Fruit fly (Drosophila melanogaster) whole organism, embryonic: ENCODE data around the gene LysB.
A peak's percentile ranks its signal among the peaks of the same experiment; 100 is the strongest.

ENCODE experiments used
- Adf1 ChIP-seq: fragments of 200-800 bp; sonication (Bioruptor generic); IDR thresholded peaks from 2 replicates; pipeline ENCODE4 v1.3.6; 2022; ENCODE audit warnings: missing biosample characterization, missing genetic modification characterization
- B-H1 ChIP-seq: fragments of 200-800 bp; sonication (Bioruptor generic); IDR thresholded peaks from 3 replicates; pipeline ENCODE4 v1.3.6; 2022; ENCODE audit warnings: missing biosample characterization, missing genetic modification characterization
- Bgb ChIP-seq: fragments of 200-800 bp; sonication (Bioruptor generic); IDR thresholded peaks from 2 replicates; pipeline ENCODE4 v1.3.6; 2022; ENCODE audit warnings: missing biosample characterization, missing genetic modification characterization; ENCODE audit not compliant: partially characterized antibody
- CG10147 ChIP-seq: fragments of 200-800 bp; sonication (Bioruptor generic); optimal IDR thresholded peaks from 2 replicates; lab custom pipeline; 2019; ENCODE audit warnings: missing biosample characterization, mild to moderate bottlenecking, missing genetic modification characterization, moderate library complexity
- CG10565 ChIP-seq: fragments of 200-800 bp; sonication (Bioruptor generic); optimal IDR thresholded peaks from 3 replicates; lab custom pipeline; 2016; ENCODE audit warnings: missing biosample characterization, mild to moderate bottlenecking, missing genetic modification characterization
- CG11695 ChIP-seq: fragments of 200-800 bp; sonication (Bioruptor generic); IDR thresholded peaks from 3 replicates; pipeline ENCODE4 v1.3.6; 2022; ENCODE audit warnings: missing biosample characterization, missing genetic modification characterization
- CG14965 ChIP-seq: fragments of 200-800 bp; sonication (Bioruptor generic); optimal IDR thresholded peaks from 2 replicates; lab custom pipeline; 2016; ENCODE audit warnings: missing biosample characterization, missing genetic modification characterization, borderline replicate concordance
- CG15073 ChIP-seq: fragments of 200-800 bp; sonication (Bioruptor generic); optimal IDR thresholded peaks from 2 replicates; lab custom pipeline; 2016; ENCODE audit warnings: missing biosample characterization, missing genetic modification characterization
- CG1647 ChIP-seq: fragments of 200-800 bp; sonication (Bioruptor generic); optimal IDR thresholded peaks from 3 replicates; lab custom pipeline; 2016; ENCODE audit warnings: missing biosample characterization, missing genetic modification characterization
- CG17328 ChIP-seq: fragments of 200-800 bp; sonication (Bioruptor generic); IDR thresholded peaks from 2 replicates; pipeline ENCODE4 v1.3.6; 2022; ENCODE audit warnings: missing biosample characterization, missing genetic modification characterization
- CG17568 ChIP-seq: fragments of 200-800 bp; sonication (Bioruptor generic); optimal IDR thresholded peaks from 2 replicates; lab custom pipeline; 2018; ENCODE audit warnings: missing biosample characterization, mild to moderate bottlenecking, missing genetic modification characterization, moderate library complexity
- CG2116 ChIP-seq: fragments of 200-800 bp; sonication (Bioruptor generic); optimal IDR thresholded peaks from 3 replicates; lab custom pipeline; 2018; ENCODE audit warnings: missing biosample characterization, mild to moderate bottlenecking, missing genetic modification characterization
- CG2199 ChIP-seq: fragments of 200-800 bp; sonication (Bioruptor generic); IDR thresholded peaks from 3 replicates; pipeline ENCODE4 v1.3.6; 2022; ENCODE audit warnings: missing biosample characterization, missing genetic modification characterization
- CG3407 ChIP-seq: fragments of 200-800 bp; sonication (Bioruptor generic); optimal IDR thresholded peaks from 2 replicates; lab custom pipeline; 2018; ENCODE audit warnings: missing biosample characterization, mild to moderate bottlenecking, missing genetic modification characterization
- CG3838 ChIP-seq: fragments of 200-800 bp; sonication (Bioruptor generic); optimal IDR thresholded peaks from 3 replicates; lab custom pipeline; 2016; ENCODE audit warnings: missing biosample characterization, missing genetic modification characterization
- CG42726 ChIP-seq: fragments of 200-800 bp; sonication (Bioruptor generic); IDR thresholded peaks from 2 replicates; pipeline ENCODE4 v1.3.6; 2022; ENCODE audit warnings: missing biosample characterization, missing genetic modification characterization; ENCODE audit not compliant: partially characterized antibody
- CG4360 ChIP-seq: fragments of 200-800 bp; sonication (Bioruptor generic); IDR thresholded peaks from 2 replicates; pipeline ENCODE4 v1.3.6; 2022; ENCODE audit warnings: missing biosample characterization, missing genetic modification characterization
- CG4820 ChIP-seq: fragments of 200-800 bp; sonication (Bioruptor generic); optimal IDR thresholded peaks from 3 replicates; lab custom pipeline; 2016; ENCODE audit warnings: missing biosample characterization, missing genetic modification characterization
- CG6272 ChIP-seq: fragments of 200-800 bp; sonication (Bioruptor generic); IDR thresholded peaks from 2 replicates; pipeline ENCODE4 v1.3.6; 2022; ENCODE audit warnings: missing biosample characterization, missing genetic modification characterization
- CG6689 ChIP-seq: fragments of 200-800 bp; sonication (Bioruptor generic); IDR thresholded peaks from 2 replicates; pipeline ENCODE4 v1.3.6; 2022; ENCODE audit warnings: missing biosample characterization, missing genetic modification characterization
- CG7357 ChIP-seq: fragments of 200-800 bp; sonication (Bioruptor generic); IDR thresholded peaks from 3 replicates; pipeline ENCODE4 v1.3.6; 2022; ENCODE audit warnings: missing biosample characterization, missing genetic modification characterization
- CG7372 ChIP-seq: fragments of 200-800 bp; sonication (Bioruptor generic); IDR thresholded peaks from 2 replicates; pipeline ENCODE4 v1.3.6; 2022; ENCODE audit warnings: missing biosample characterization, missing genetic modification characterization
- CG7839 ChIP-seq: fragments of 200-800 bp; sonication (Bioruptor generic); optimal IDR thresholded peaks from 3 replicates; lab custom pipeline; 2018; ENCODE audit warnings: missing biosample characterization, mild to moderate bottlenecking, missing genetic modification characterization, moderate library complexity
- CG8478 ChIP-seq: fragments of >200 bp; optimal IDR thresholded peaks from 2 replicates; lab custom pipeline; 2018
- CG9797 ChIP-seq: fragments of 200-800 bp; sonication (Bioruptor generic); optimal IDR thresholded peaks from 3 replicates; lab custom pipeline; 2018; ENCODE audit warnings: missing biosample characterization, mild to moderate bottlenecking, missing genetic modification characterization
- CHES-1-like ChIP-seq: fragments of 200-800 bp; sonication (Bioruptor generic); optimal IDR thresholded peaks from 2 replicates; lab custom pipeline; 2016; ENCODE audit warnings: missing biosample characterization, missing genetic modification characterization
- Dad ChIP-seq: fragments of 200-800 bp; sonication (Bioruptor generic); optimal IDR thresholded peaks from 3 replicates; lab custom pipeline; 2016; ENCODE audit warnings: missing biosample characterization, missing genetic modification characterization
- Gug ChIP-seq: fragments of 200-800 bp; sonication (Bioruptor generic); IDR thresholded peaks from 4 replicates; pipeline ENCODE4 v1.3.6; 2022; ENCODE audit warnings: missing biosample characterization, missing genetic modification characterization
- Oaz ChIP-seq: fragments of 200-800 bp; sonication (Bioruptor generic); IDR thresholded peaks from 2 replicates; pipeline ENCODE4 v1.3.6; 2022; ENCODE audit warnings: missing biosample characterization, missing genetic modification characterization
- PHDP ChIP-seq: fragments of 200-800 bp; sonication (Bioruptor generic); optimal IDR thresholded peaks from 3 replicates; lab custom pipeline; 2018; ENCODE audit warnings: missing biosample characterization, mild to moderate bottlenecking, missing genetic modification characterization, moderate library complexity
- Trl ChIP-seq, 3 experiments: fragments of >200 bp in 2 of 3; fragments of 200-800 bp in 1 of 3; sonication (Bioruptor generic) in 1 of 3; optimal IDR thresholded peaks; 2 replicates in 1 of 3; 3 replicates in 2 of 3; lab custom pipeline; 2016 to 2017; ENCODE audit warnings: missing biosample characterization in 1 of 3, missing genetic modification characterization in 1 of 3
- Vsx1 ChIP-seq: fragments of 200-800 bp; sonication (Bioruptor generic); optimal IDR thresholded peaks from 2 replicates; lab custom pipeline; 2017; ENCODE audit warnings: missing biosample characterization, mild to moderate bottlenecking, missing genetic modification characterization, missing genetic modification reagents
- ase ChIP-seq: fragments of 200-800 bp; sonication (Bioruptor generic); IDR thresholded peaks from 3 replicates; pipeline ENCODE4 v1.3.6; 2022; ENCODE audit warnings: missing biosample characterization, missing genetic modification characterization
- br ChIP-seq: fragments of >200 bp; optimal IDR thresholded peaks from 2 replicates; lab custom pipeline; 2017
- croc ChIP-seq: fragments of 200-800 bp; sonication (Bioruptor generic); conservative IDR thresholded peaks from 3 replicates; pipeline ENCODE4 v1.3.6; 2022; ENCODE audit warnings: missing biosample characterization, missing genetic modification characterization
- dan ChIP-seq: fragments of 200-800 bp; sonication (Bioruptor generic); IDR thresholded peaks from 2 replicates; pipeline ENCODE4 v1.3.6; 2022; ENCODE audit warnings: missing biosample characterization, missing genetic modification characterization
- dpn ChIP-seq, 2 experiments: fragments of 200-800 bp; sonication (Bioruptor generic); optimal IDR thresholded peaks; 3 replicates each; lab custom pipeline; 2016; ENCODE audit warnings: missing biosample characterization in 2 of 2, missing genetic modification characterization in 2 of 2
- en ChIP-seq: fragments of 200-800 bp; sonication (Bioruptor generic); optimal IDR thresholded peaks from 2 replicates; lab custom pipeline; 2016; ENCODE audit warnings: missing biosample characterization, missing genetic modification characterization
- fd102C ChIP-seq: fragments of 200-800 bp; sonication (Bioruptor generic); optimal IDR thresholded peaks from 2 replicates; lab custom pipeline; 2018; ENCODE audit warnings: missing biosample characterization, mild to moderate bottlenecking, missing genetic modification characterization, moderate library complexity
- fd3F ChIP-seq: fragments of 200-800 bp; sonication (Bioruptor generic); optimal IDR thresholded peaks from 2 replicates; lab custom pipeline; 2018; ENCODE audit warnings: missing biosample characterization, mild to moderate bottlenecking, missing genetic modification characterization, moderate library complexity
- gcm ChIP-seq: fragments of 200-800 bp; sonication (Bioruptor generic); optimal IDR thresholded peaks from 2 replicates; lab custom pipeline; 2019; ENCODE audit warnings: missing biosample characterization, mild to moderate bottlenecking, missing genetic modification characterization, moderate library complexity
- gsb ChIP-seq: fragments of 200-800 bp; sonication (Bioruptor generic); IDR thresholded peaks from 2 replicates; pipeline ENCODE4 v1.3.6; 2022; ENCODE audit warnings: missing biosample characterization, missing genetic modification characterization
- hth ChIP-seq: fragments of >200 bp; optimal IDR thresholded peaks from 2 replicates; lab custom pipeline; 2017; ENCODE audit warnings: inconsistent platforms
- lab ChIP-seq: fragments of 200-800 bp; sonication (Bioruptor generic); optimal IDR thresholded peaks from 3 replicates; lab custom pipeline; 2017; ENCODE audit warnings: missing biosample characterization, missing genetic modification characterization, mild to moderate bottlenecking, moderate library complexity, missing genetic modification reagents
- lmd ChIP-seq: fragments of 200-800 bp; sonication (Bioruptor generic); IDR thresholded peaks from 2 replicates; pipeline ENCODE4 v1.3.6; 2022; ENCODE audit warnings: missing biosample characterization, missing genetic modification characterization
- pnt ChIP-seq: fragments of 200-800 bp; sonication (Bioruptor generic); optimal IDR thresholded peaks from 3 replicates; lab custom pipeline; 2016; ENCODE audit warnings: missing biosample characterization, missing genetic modification characterization
- pzg ChIP-seq: fragments of 200-800 bp; sonication (Bioruptor generic); optimal IDR thresholded peaks from 3 replicates; lab custom pipeline; 2018; ENCODE audit warnings: missing biosample characterization, mild to moderate bottlenecking, missing genetic modification characterization, moderate library complexity
- sd ChIP-seq: fragments of 200-800 bp; sonication (Bioruptor generic); optimal IDR thresholded peaks from 3 replicates; lab custom pipeline; 2018; ENCODE audit warnings: missing biosample characterization, mild to moderate bottlenecking, missing genetic modification characterization, moderate library complexity
- sima ChIP-seq: fragments of 200-800 bp; sonication (Bioruptor generic); optimal IDR thresholded peaks from 2 replicates; lab custom pipeline; 2016; ENCODE audit warnings: missing biosample characterization, missing genetic modification characterization
- slou ChIP-seq: fragments of 200-800 bp; sonication (Bioruptor generic); optimal IDR thresholded peaks from 3 replicates; lab custom pipeline; 2016; ENCODE audit warnings: missing biosample characterization, missing genetic modification characterization
- sr ChIP-seq: fragments of 200-800 bp; sonication (Bioruptor generic); IDR thresholded peaks from 3 replicates; pipeline ENCODE4 v1.3.6; 2022; ENCODE audit warnings: missing biosample characterization, missing genetic modification characterization
- tll ChIP-seq, 2 experiments: fragments of 200-800 bp in 1 of 2; fragments of >200 bp in 1 of 2; sonication (Bioruptor generic) in 1 of 2; optimal IDR thresholded peaks; 2 replicates each; lab custom pipeline; 2017 to 2019; ENCODE audit warnings: missing biosample characterization in 2 of 2, missing genetic modification characterization in 2 of 2, mild to moderate bottlenecking in 1 of 2, moderate library complexity in 1 of 2
- toy ChIP-seq: fragments of 200-800 bp; sonication (Bioruptor generic); IDR thresholded peaks from 2 replicates; pipeline ENCODE4 v1.3.6; 2022; ENCODE audit warnings: missing biosample characterization, missing genetic modification characterization

The LysB gene

DNA sequence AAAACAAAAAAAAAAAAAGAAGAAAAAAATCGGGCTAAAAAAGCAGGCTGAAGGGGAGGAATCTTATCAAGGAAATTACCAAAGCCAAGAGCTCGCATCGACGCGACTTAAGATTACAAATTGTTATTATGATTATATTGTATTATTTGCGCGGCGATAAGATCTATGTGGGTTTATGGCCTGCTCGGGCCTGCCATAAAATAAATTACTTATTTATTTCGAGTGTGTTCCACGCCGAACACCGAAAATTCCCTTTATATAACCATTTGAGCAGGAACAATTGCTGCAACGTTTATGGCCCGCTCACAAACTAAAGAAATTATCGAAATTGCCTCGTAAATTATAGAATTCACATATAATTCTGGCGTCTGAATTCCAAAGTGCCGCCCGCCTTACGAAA, 37.6 kb upstream of the LysB start (continued):
- TF ChIP-seq CG7372 (no peak), dan (GFP tag; lab: Robert Waterston, UW) (no peak), CG8478 (lab: Kevin White, UChicago) (no peak), CG7357 (no peak), CG10565 (no peak), Gug (GFP tag; lab: Robert Waterston, UW) (no peak), pnt (GFP tag; lab: Kevin White, UChicago) (no peak), toy (GFP tag; lab: Robert Waterston, UW) (no peak), lab (GFP tag; lab: Kevin White, UChicago) (no peak), CG4820 (no peak), CG14965 (GFP tag; lab: Kevin White, UChicago) (no peak), CG6689 (GFP tag; lab: Robert Waterston, UW) (no peak), CHES-1-like (GFP tag; lab: Kevin White, UChicago) (no peak), gsb (GFP tag; lab: Robert Waterston, UW) (no peak), Dad (GFP tag; lab: Kevin White, UChicago) (no peak), slou (GFP tag; lab: Kevin White, UChicago) (no peak), CG2199 (GFP tag; lab: Robert Waterston, UW) (no peak), fd102C (no peak), B-H1 (no peak), CG9797 (GFP tag; lab: Kevin White, UChicago) (no peak), Bgb (GFP tag; lab: Robert Waterston, UW) (no peak), lmd (GFP tag; lab: Robert Waterston, UW) (no peak), sima (no peak), gcm (GFP tag; lab: Kevin White, UChicago) (peak; percentile 33), hth (lab: Kevin White, UChicago) (no peak), fd3F (GFP tag; lab: Kevin White, UChicago) (no peak), PHDP (tag; lab: Kevin White, UChicago) (peak; percentile 55), CG42726 (no peak), Oaz (GFP tag; lab: Robert Waterston, UW) (no peak), CG3838 (GFP tag; lab: Kevin White, UChicago) (no peak), CG3407 (no peak), sd (peak; percentile 1), ase (GFP tag; lab: Robert Waterston, UW) (no peak), CG10147 (no peak), CG7839 (tag; lab: Kevin White, UChicago) (peak; percentile 10), CG2116 (GFP tag; lab: Kevin White, UChicago) (no peak), en (GFP tag; lab: Kevin White, UChicago) (no peak), dpn (GFP tag; optimal IDR thresholded peaks at IDR 0.05; lab: Kevin White, UChicago) (no peak), CG15073 (GFP tag; lab: Kevin White, UChicago) (no peak), tll (GFP tag; optimal IDR thresholded peaks at IDR 0.05; lab: Kevin White, UChicago) (no peak), CG1647 (no peak), Trl (optimal IDR thresholded peaks at IDR 0.05; lab: Kevin White, UChicago) (no peak), Trl (GFP tag; optimal IDR thresholded peaks at IDR 0.05; lab: Kevin White, UChicago) (no peak), croc (GFP tag; lab: Robert Waterston, UW) (no peak), Adf1 (GFP tag; lab: Robert Waterston, UW) (no peak), br (lab: Kevin White, UChicago) (no peak), CG11695 (GFP tag; lab: Robert Waterston, UW) (no peak), CG17328 (GFP tag; lab: Robert Waterston, UW) (no peak), CG4360 (GFP tag; lab: Robert Waterston, UW) (no peak), pzg (GFP tag; lab: Kevin White, UChicago) (no peak), sr (GFP tag; lab: Robert Waterston, UW) (no peak), Vsx1 (GFP tag; lab: Kevin White, UChicago) (peak; percentile 6), CG6272 (GFP tag; lab: Robert Waterston, UW) (no peak), CG17568 (peak; percentile 33)
